Worm (Caenorhabditis elegans) whole organism, early embryonic: ENCODE results near the gene nurf-1.

Experiments
- F13C5.2 ChIP-seq: sonication (generic microtip); optimal IDR thresholded peaks from 2 replicates; lab custom pipeline; 2017; ENCODE audit warnings: mild to moderate bottlenecking, missing genetic modification characterization, inconsistent platforms, missing compliant biosample characterization
- ets-7 ChIP-seq: sonication (generic microtip); optimal IDR thresholded peaks from 2 replicates; lab custom pipeline; 2016; ENCODE audit warnings: missing genotype, missing genetic modification characterization, missing compliant biosample characterization
- hmbx-1 ChIP-seq: sonication (generic microtip); optimal IDR thresholded peaks from 2 replicates; lab custom pipeline; 2016; ENCODE audit warnings: mild to moderate bottlenecking, missing genetic modification characterization, missing compliant biosample characterization

DNA sequence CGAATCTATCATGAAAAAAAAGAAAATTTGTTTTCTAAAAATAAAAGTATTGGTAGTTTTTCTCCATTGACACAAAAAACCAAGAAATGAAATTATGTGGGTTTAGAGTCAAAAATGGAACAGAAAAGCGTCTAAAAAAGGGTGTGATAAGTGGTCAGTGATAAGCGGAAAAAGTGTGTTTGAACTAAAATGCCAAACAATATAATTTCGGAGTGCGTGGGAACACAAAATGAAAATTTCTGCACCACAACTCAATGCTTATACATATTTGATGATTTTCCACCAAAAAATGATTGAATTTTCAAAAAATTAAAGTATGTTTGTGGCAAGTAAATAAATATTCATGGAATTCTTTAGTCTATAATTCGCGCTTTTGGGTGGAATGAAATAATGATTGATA, 24.9 kb downstream of the nurf-1 start:
- TF ChIP-seq ets-7: no peak
- no peak for TF ChIP-seq hmbx-1
- no peak for TF ChIP-seq F13C5.2 (tag; lab: Kevin White, UChicago)
